Fruit fly (Drosophila melanogaster) whole organism, embryonic: ENCODE measurements around the gene CG17105.

Source experiments
- CG11504 ChIP-seq: fragments of 200-800 bp; sonication (Bioruptor generic); optimal IDR thresholded peaks from 3 replicates; lab custom pipeline; 2019; ENCODE audit warnings: missing biosample characterization, mild to moderate bottlenecking, missing genetic modification characterization, moderate library complexity
- CG13123 ChIP-seq: fragments of 200-800 bp; sonication (Bioruptor generic); optimal IDR thresholded peaks from 2 replicates; lab custom pipeline; 2016; ENCODE audit warnings: missing biosample characterization, missing genetic modification characterization
- CG14014 ChIP-seq: fragments of 200-800 bp; sonication (Bioruptor generic); IDR thresholded peaks from 2 replicates; pipeline ENCODE4 v1.3.6; 2022; ENCODE audit warnings: missing biosample characterization, missing genetic modification characterization
- CG17912 ChIP-seq: fragments of 200-800 bp; sonication (Bioruptor generic); optimal IDR thresholded peaks from 2 replicates; lab custom pipeline; 2018; ENCODE audit warnings: missing biosample characterization, mild to moderate bottlenecking, missing genetic modification characterization
- CG18619 ChIP-seq: fragments of 200-800 bp; sonication (Bioruptor generic); optimal IDR thresholded peaks from 3 replicates; lab custom pipeline; 2017; ENCODE audit warnings: missing biosample characterization, mild to moderate bottlenecking, missing genetic modification characterization
- CG33213 ChIP-seq: fragments of 200-800 bp; sonication (Bioruptor generic); optimal IDR thresholded peaks from 3 replicates; lab custom pipeline; 2016; ENCODE audit warnings: missing biosample characterization, missing genetic modification characterization
- hb ChIP-seq: fragments of 200-800 bp; sonication (Bioruptor generic); IDR thresholded peaks from 3 replicates; pipeline ENCODE4 v1.3.6; 2022; ENCODE audit warnings: missing biosample characterization, missing genetic modification characterization; ENCODE audit not compliant: partially characterized antibody
- kah ChIP-seq: fragments of 200-800 bp; sonication (Bioruptor generic); optimal IDR thresholded peaks from 2 replicates; lab custom pipeline; 2018; ENCODE audit warnings: missing biosample characterization, mild to moderate bottlenecking, missing genetic modification characterization
- prd ChIP-seq, 3 experiments: fragments of >200 bp in 2 of 3; fragments of 200-800 bp in 1 of 3; sonication (Bioruptor generic) in 1 of 3; optimal IDR thresholded peaks in 2 of 3; IDR thresholded peaks in 1 of 3; 2 replicates in 2 of 3; 3 replicates in 1 of 3; pipeline versions ENCODE4 v1.3.6 to Lab custom; 2017 to 2022; ENCODE audit warnings: missing biosample characterization in 1 of 3, missing genetic modification characterization in 1 of 3

- TF ChIP-seq hb (GFP tag; lab: Robert Waterston, UW), result no peak
- no peak for TF ChIP-seq CG14014 (GFP tag; lab: Robert Waterston, UW)
- TF ChIP-seq prd (optimal IDR thresholded peaks at IDR 0.05; lab: Kevin White, UChicago), result no peak
- no peak for TF ChIP-seq prd (GFP tag; IDR thresholded peaks at IDR 0.05; lab: Robert Waterston, UW)
- TF ChIP-seq CG13123 (GFP tag; lab: Kevin White, UChicago), result no peak
- no peak for TF ChIP-seq CG18619 (GFP tag; lab: Kevin White, UChicago)
- no peak for TF ChIP-seq CG33213 (GFP tag; lab: Kevin White, UChicago)
- TF ChIP-seq CG17912 (GFP tag; lab: Kevin White, UChicago), result no peak
- TF ChIP-seq kah (GFP tag; lab: Kevin White, UChicago), result no peak
- no peak for TF ChIP-seq CG11504 (tag; lab: Kevin White, UChicago)
Measured at dm6 chr2L:10646726-10647125, 34.1 kb upstream of the CG17105 start.
